Worm (Caenorhabditis elegans): ENCODE results near the gene ric-8.

ric-8 gene

DNA sequence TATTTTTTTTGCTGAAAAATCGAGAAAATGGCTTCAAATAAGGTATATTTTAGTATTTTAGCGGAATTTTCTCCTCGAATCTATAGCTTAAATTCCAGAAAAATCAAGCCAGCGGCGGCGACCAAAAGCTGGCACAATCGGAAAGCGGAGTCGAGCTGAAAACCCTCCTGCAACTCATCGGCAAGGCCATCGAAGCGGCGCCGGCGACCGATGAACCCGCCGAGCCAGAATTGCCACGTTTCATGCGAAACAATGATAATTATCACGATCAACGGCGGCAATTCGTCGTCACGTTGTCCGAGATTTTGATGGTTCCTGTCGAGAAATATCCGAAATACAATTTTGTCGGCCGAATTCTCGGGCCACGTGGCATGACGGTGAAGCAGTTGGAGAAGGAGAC, 32.4 kb upstream of the ric-8 start, which contains the start of gene Y69A2AR.32:
Y69A2AR.32 (plus strand) TSS at position 28 of the 400 bp plus-strand sequence.
- TF ChIP-seq ceh-36 (tag; optimal IDR thresholded peaks at IDR 0.05) (no peak), sea-1 (GFP tag; conservative IDR thresholded peaks at IDR 0.05) (no peak), aly-1 (tag; optimal IDR thresholded peaks at IDR 0.05) (no peak), tbx-11 (GFP tag; IDR thresholded peaks at IDR 0.05) (no peak), ets-7 (tag; optimal IDR thresholded peaks at IDR 0.05) (no peak), F13C5.2 (tag; optimal IDR thresholded peaks at IDR 0.05) (no peak), scrt-1 (GFP tag; IDR thresholded peaks at IDR 0.05) (no peak), hnd-1 (tag; optimal IDR thresholded peaks at IDR 0.05) (no peak)

DNA sequence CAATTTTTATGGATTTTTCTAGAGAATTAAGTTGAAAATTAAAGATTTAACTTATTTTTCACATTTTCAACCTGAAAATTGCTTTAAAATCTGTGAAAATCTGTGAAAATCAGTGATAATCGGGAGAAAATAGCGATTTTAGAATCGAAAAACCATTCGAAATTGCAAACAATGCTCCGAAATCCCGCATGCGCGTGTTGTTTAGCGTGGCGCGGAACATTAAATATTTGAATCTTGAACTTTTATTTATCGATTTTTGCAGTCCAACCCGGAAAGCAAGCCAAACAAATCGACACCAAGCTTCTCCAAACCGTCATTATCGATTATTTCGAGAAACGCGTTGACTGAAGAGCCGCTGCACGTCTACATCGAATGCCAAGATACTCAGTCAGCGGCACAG, 31.8 kb upstream of the ric-8 start:
- TF ChIP-seq ceh-13 (GFP tag; optimal IDR thresholded peaks at IDR 0.05) (no peak), B0310.2 (tag; optimal IDR thresholded peaks at IDR 0.05) (no peak), scrt-1 (GFP tag; IDR thresholded peaks at IDR 0.05) (no peak), ets-7 (tag; optimal IDR thresholded peaks at IDR 0.05) (no peak), hnd-1 (tag; optimal IDR thresholded peaks at IDR 0.05) (no peak), tra-4 (tag; optimal IDR thresholded peaks at IDR 0.05) (no peak), ama-1 (optimal IDR thresholded peaks at IDR 0.05) (no peak), hmbx-1 (tag; optimal IDR thresholded peaks at IDR 0.05) (no peak), tbx-37 (GFP tag; conservative IDR thresholded peaks at IDR 0.05) (no peak)

DNA sequence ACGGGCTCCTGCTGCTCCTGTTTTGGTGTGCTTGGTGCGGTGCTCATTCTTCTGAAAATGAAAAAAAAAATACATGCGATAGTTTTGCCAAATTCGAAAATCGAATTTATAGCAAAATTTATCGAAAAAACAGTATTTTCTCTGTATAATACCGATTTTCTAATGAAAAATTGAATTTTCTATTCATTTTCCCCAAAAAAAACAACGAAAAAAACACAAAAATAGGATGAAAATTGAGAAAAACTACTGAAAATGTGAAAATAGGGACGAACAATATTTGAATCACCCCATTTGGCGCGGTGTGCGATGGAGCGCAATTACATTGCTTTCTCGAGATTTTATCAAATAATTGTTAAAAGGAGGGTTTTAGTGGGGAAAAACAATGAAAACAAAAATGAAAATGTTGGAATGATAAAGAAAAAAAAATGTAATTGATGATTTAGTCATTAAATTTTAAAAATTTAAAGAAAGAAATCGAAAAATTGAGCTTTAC, 29.7 kb upstream of the ric-8 start, which contains the start of gene Y69A2AR.28:
Y69A2AR.28 (minus strand) TSS at position 51 of the 493 bp plus-strand sequence.
- TF ChIP-seq hmg-4 (GFP tag; optimal IDR thresholded peaks at IDR 0.05) (no peak), scrt-1 (GFP tag; IDR thresholded peaks at IDR 0.05) (no peak), ceh-36 (tag; optimal IDR thresholded peaks at IDR 0.05) (no peak), ets-7 (tag; optimal IDR thresholded peaks at IDR 0.05) (no peak), sea-1 (GFP tag; conservative IDR thresholded peaks at IDR 0.05) (no peak), F13C5.2 (tag; optimal IDR thresholded peaks at IDR 0.05) (no peak), aly-1 (tag; optimal IDR thresholded peaks at IDR 0.05) (no peak), hmbx-1 (tag; optimal IDR thresholded peaks at IDR 0.05) (no peak), ama-1 (optimal IDR thresholded peaks at IDR 0.05) (no peak), hnd-1 (tag; optimal IDR thresholded peaks at IDR 0.05) (no peak), flt-1 (GFP tag; IDR thresholded peaks at IDR 0.05) (no peak)

DNA sequence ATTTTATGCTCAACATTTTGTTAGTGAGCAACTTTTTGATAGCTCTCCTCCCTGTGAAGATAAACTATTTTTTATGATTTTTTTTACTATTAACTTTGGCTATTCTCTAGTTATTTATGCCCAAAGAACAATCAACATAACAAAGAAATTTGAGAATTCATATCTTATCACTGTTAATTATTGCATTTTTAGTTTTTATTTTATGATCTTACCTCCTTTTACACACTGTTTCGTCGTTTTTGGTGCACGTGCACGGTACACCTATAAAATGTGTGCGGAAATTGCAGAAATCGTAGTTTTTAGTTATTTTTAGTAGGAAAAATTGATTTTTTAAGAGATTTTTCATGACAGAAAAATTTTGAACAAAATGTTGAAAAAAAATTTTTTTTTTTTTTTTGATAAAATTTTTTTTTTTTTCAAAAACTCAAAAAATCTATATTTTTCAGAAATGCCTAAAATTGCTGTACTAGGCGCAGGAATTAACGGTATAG, 29.0 kb upstream of the ric-8 start, which contains the start of gene daao-1:
daao-1 (plus strand) TSS at position 441 of the 491 bp plus-strand sequence.
- TF ChIP-seq B0310.2 (tag; optimal IDR thresholded peaks at IDR 0.05): no peak
- no peak for TF ChIP-seq ama-1 (optimal IDR thresholded peaks at IDR 0.05)
- no peak for TF ChIP-seq ets-7 (tag; optimal IDR thresholded peaks at IDR 0.05)
- TF ChIP-seq scrt-1 (GFP tag; IDR thresholded peaks at IDR 0.05): no peak
- no peak for TF ChIP-seq hmbx-1 (tag; optimal IDR thresholded peaks at IDR 0.05)
- no peak for TF ChIP-seq hnd-1 (tag; optimal IDR thresholded peaks at IDR 0.05)
- no peak for TF ChIP-seq tra-4 (tag; optimal IDR thresholded peaks at IDR 0.05)
- no peak for TF ChIP-seq pes-1 (GFP tag; IDR thresholded peaks at IDR 0.05)
- no peak for TF ChIP-seq flt-1 (GFP tag; IDR thresholded peaks at IDR 0.05)
- TF ChIP-seq sea-1 (GFP tag; conservative IDR thresholded peaks at IDR 0.05): no peak
- no peak for TF ChIP-seq ceh-36 (tag; optimal IDR thresholded peaks at IDR 0.05)
- TF ChIP-seq ceh-13 (GFP tag; optimal IDR thresholded peaks at IDR 0.05): no peak
- TF ChIP-seq aly-1 (tag; optimal IDR thresholded peaks at IDR 0.05): no peak
- TF ChIP-seq tbx-11 (GFP tag; IDR thresholded peaks at IDR 0.05): no peak
- TF ChIP-seq tbx-37 (GFP tag; conservative IDR thresholded peaks at IDR 0.05): no peak
- no peak for TF ChIP-seq F13C5.2 (tag; optimal IDR thresholded peaks at IDR 0.05)
- TF ChIP-seq hmg-4 (GFP tag; optimal IDR thresholded peaks at IDR 0.05): no peak

DNA sequence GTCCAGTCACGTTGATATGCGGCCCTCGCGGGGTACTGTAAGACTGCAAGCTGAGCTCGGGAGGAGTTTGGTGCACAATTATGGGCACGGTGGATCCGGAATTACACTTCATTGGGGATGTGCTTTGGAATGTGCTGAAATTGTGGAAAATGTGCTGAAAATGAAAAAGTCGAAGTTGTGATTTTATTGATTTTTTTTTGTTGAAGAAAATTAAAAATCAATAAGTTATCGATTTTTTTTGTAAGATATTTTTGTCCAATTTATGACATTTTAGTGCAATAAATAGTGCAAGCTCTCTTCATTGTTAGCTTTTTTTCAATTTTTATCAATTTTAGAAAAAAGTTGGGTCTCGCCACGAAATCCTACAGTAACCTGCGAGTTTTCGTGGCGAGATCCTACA, 25.9 kb upstream of the ric-8 start:
- no peak for TF ChIP-seq pes-1 (GFP tag; IDR thresholded peaks at IDR 0.05)
- TF ChIP-seq tbx-37 (GFP tag; conservative IDR thresholded peaks at IDR 0.05): no peak
- no peak for TF ChIP-seq tbx-11 (GFP tag; IDR thresholded peaks at IDR 0.05)
- TF ChIP-seq hmg-4 (GFP tag; optimal IDR thresholded peaks at IDR 0.05): no peak
- TF ChIP-seq ceh-36 (tag; optimal IDR thresholded peaks at IDR 0.05): no peak
- no peak for TF ChIP-seq flt-1 (GFP tag; IDR thresholded peaks at IDR 0.05)
- TF ChIP-seq ama-1 (optimal IDR thresholded peaks at IDR 0.05): no peak
- TF ChIP-seq sea-1 (GFP tag; conservative IDR thresholded peaks at IDR 0.05): no peak
- TF ChIP-seq F13C5.2 (tag; optimal IDR thresholded peaks at IDR 0.05): no peak
- no peak for TF ChIP-seq B0310.2 (tag; optimal IDR thresholded peaks at IDR 0.05)
- no peak for TF ChIP-seq hmbx-1 (tag; optimal IDR thresholded peaks at IDR 0.05)
- TF ChIP-seq scrt-1 (GFP tag; IDR thresholded peaks at IDR 0.05): no peak
- TF ChIP-seq aly-1 (tag; optimal IDR thresholded peaks at IDR 0.05): no peak
- TF ChIP-seq tra-4 (tag; optimal IDR thresholded peaks at IDR 0.05): no peak
- no peak for TF ChIP-seq ceh-13 (GFP tag; optimal IDR thresholded peaks at IDR 0.05)
- TF ChIP-seq hnd-1 (tag; optimal IDR thresholded peaks at IDR 0.05): no peak
- no peak for TF ChIP-seq ets-7 (tag; optimal IDR thresholded peaks at IDR 0.05)

DNA sequence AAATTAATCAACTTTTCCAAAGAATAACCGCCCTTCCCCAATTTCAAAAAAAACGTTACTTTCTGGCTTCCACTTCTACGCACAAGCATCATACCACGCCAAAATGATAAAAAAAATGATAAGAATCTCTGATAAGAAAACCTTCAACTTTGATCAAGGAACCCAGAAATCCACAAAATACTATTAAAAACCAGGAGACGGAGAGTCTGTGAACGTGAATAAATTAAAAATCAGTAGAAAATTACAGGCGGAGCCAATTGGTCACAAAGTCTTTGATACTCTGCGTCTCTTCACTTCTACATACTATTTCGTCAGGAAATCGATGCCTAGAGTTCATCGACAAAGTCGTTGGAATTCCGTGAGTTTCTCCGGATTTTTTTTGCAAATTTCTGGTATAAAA, 24.2 kb upstream of the ric-8 start, which contains the start of gene smf-3:
smf-3 (plus strand) TSS at position 259 of the 400 bp plus-strand sequence.
- TF ChIP-seq sea-1 (GFP tag; conservative IDR thresholded peaks at IDR 0.05) (no peak), flt-1 (GFP tag; IDR thresholded peaks at IDR 0.05) (no peak), hmg-4 (GFP tag; optimal IDR thresholded peaks at IDR 0.05) (no peak), B0310.2 (tag; optimal IDR thresholded peaks at IDR 0.05) (no peak), ama-1 (optimal IDR thresholded peaks at IDR 0.05) (no peak), tbx-11 (GFP tag; IDR thresholded peaks at IDR 0.05) (no peak), F13C5.2 (tag; optimal IDR thresholded peaks at IDR 0.05) (no peak), tbx-37 (GFP tag; conservative IDR thresholded peaks at IDR 0.05) (no peak), ets-7 (tag; optimal IDR thresholded peaks at IDR 0.05) (no peak), hmbx-1 (tag; optimal IDR thresholded peaks at IDR 0.05) (no peak), pes-1 (GFP tag; IDR thresholded peaks at IDR 0.05) (no peak), ceh-13 (GFP tag; optimal IDR thresholded peaks at IDR 0.05) (no peak), hnd-1 (tag; optimal IDR thresholded peaks at IDR 0.05) (no peak), tra-4 (tag; optimal IDR thresholded peaks at IDR 0.05) (no peak), aly-1 (tag; optimal IDR thresholded peaks at IDR 0.05) (no peak), scrt-1 (GFP tag; IDR thresholded peaks at IDR 0.05) (no peak)

DNA sequence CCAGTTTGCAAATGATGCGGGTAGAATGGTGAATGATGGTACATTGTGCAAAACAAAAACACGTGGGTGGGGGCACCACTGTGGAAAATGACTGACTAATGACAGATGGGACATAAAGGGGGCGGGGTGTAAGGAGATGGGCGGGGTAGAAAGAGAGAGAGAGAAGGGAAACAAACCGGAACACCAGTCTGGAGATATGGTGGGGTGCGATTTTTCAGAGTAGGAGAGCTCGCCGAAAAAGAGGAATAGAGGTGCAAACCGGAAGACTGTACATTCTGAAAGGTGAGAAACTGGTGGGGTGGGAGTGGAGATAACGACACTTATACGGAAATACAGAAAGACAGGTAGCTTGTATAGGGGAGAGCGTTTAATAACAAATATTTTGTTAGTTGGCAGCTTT, 14.6 kb upstream of the ric-8 start, which contains the start of gene ngn-1:
ngn-1 (minus strand) TSS at position 101 of the 400 bp plus-strand sequence.
- TF ChIP-seq tra-4 (tag; optimal IDR thresholded peaks at IDR 0.05) (no peak), pes-1 (GFP tag; IDR thresholded peaks at IDR 0.05) (no peak), tbx-37 (GFP tag; conservative IDR thresholded peaks at IDR 0.05) (no peak), ceh-36 (tag; optimal IDR thresholded peaks at IDR 0.05) (no peak), hnd-1 (tag; optimal IDR thresholded peaks at IDR 0.05) (no peak), ama-1 (optimal IDR thresholded peaks at IDR 0.05) (no peak), aly-1 (tag; optimal IDR thresholded peaks at IDR 0.05) (no peak), ets-7 (tag; optimal IDR thresholded peaks at IDR 0.05) (no peak)
